Worm (Caenorhabditis elegans) whole organism, late embryonic: ENCODE data around the gene seb-3.

Experiments
- C38D4.7 ChIP-seq: fragments of 200-800 bp; sonication (Bioruptor generic); optimal IDR thresholded peaks from 2 replicates; lab custom pipeline; 2018; ENCODE audit warnings: mild to moderate bottlenecking, missing genetic modification characterization, moderate library complexity, missing compliant biosample characterization
- Y22D7AL.16 ChIP-seq: sonication (generic microtip); optimal IDR thresholded peaks from 2 replicates; lab custom pipeline; 2016; ENCODE audit warnings: missing genetic modification characterization, missing compliant biosample characterization
- ahr-1 ChIP-seq: sonication (generic microtip); optimal IDR thresholded peaks from 2 replicates; lab custom pipeline; 2016; ENCODE audit warnings: missing genetic modification characterization, missing compliant biosample characterization
- ceh-34 ChIP-seq: sonication (generic microtip); optimal IDR thresholded peaks from 2 replicates; lab custom pipeline; 2016; ENCODE audit warnings: mild to moderate bottlenecking, missing genetic modification characterization, missing compliant biosample characterization
- elt-2 ChIP-seq: sonication (generic microtip); optimal IDR thresholded peaks from 2 replicates; lab custom pipeline; 2016; ENCODE audit warnings: missing genetic modification reagents, missing genetic modification characterization, missing compliant biosample characterization
- ets-4 ChIP-seq: sonication (generic microtip); optimal IDR thresholded peaks from 2 replicates; lab custom pipeline; 2016; ENCODE audit warnings: missing genetic modification characterization, missing compliant biosample characterization
- fkh-10 ChIP-seq: fragments of 150-350 bp; optimal IDR thresholded peaks from 2 replicates; lab custom pipeline; 2014; ENCODE audit warnings: missing biosample characterization, missing genetic modification reagents, missing genetic modification characterization
- hlh-13 ChIP-seq: fragments of 200-800 bp; sonication (Bioruptor generic); optimal IDR thresholded peaks from 2 replicates; lab custom pipeline; 2018; ENCODE audit warnings: mild to moderate bottlenecking, missing genetic modification characterization, missing compliant biosample characterization
- ref-2 ChIP-seq: sonication (generic microtip); optimal IDR thresholded peaks from 2 replicates; lab custom pipeline; 2016; ENCODE audit warnings: missing genetic modification characterization, missing compliant biosample characterization
- tbx-2 ChIP-seq: sonication (generic microtip); optimal IDR thresholded peaks from 2 replicates; lab custom pipeline; 2016; ENCODE audit warnings: missing genetic modification characterization, missing compliant biosample characterization
- unc-86 ChIP-seq: sonication (generic microtip); optimal IDR thresholded peaks from 2 replicates; lab custom pipeline; 2016; ENCODE audit warnings: missing genetic modification characterization, missing compliant biosample characterization

DNA sequence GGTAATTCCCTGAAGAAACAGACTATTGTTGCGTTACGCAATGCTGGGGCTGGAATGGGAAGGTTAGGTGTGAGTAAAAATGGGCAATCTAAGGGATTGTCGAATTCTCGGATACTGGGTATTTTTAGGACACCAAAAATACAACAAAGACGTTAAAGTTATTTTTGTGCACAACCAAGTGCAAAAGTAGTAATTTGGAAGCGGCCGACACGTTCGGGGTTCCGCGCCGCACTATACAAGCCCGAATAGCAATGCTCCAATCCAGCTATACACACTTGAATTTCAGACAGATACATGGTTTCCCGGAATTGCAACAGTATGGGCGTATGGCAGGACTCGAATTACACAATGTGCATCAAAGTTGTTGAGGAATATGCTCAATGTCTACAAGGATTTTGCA lies 1.9 kb downstream of the seb-3 start:
- TF ChIP-seq tbx-2 (no peak), unc-86 (tag; lab: Kevin White, UChicago) (no peak), ets-4 (tag; lab: Kevin White, UChicago) (no peak), ceh-34 (tag; lab: Kevin White, UChicago) (no peak), ref-2 (tag; lab: Kevin White, UChicago) (no peak), ahr-1 (tag; lab: Kevin White, UChicago) (no peak), fkh-10 (no peak), elt-2 (no peak), Y22D7AL.16 (tag; lab: Kevin White, UChicago) (no peak), hlh-13 (GFP tag; lab: Kevin White, UChicago) (no peak), C38D4.7 (GFP tag; lab: Kevin White, UChicago) (no peak)
